Worm (Caenorhabditis elegans) whole organism, early embryonic: ENCODE results near the gene emb-27.

Experiments used
- B0310.2 ChIP-seq: sonication (generic microtip); optimal IDR thresholded peaks from 2 replicates; lab custom pipeline; 2016; ENCODE audit warnings: mild to moderate bottlenecking, missing genetic modification characterization, missing compliant biosample characterization
- aly-1 ChIP-seq: sonication (generic microtip); optimal IDR thresholded peaks from 2 replicates; lab custom pipeline; 2016; ENCODE audit warnings: missing genetic modification characterization, missing compliant biosample characterization
- ama-1 ChIP-seq: fragments of 150-350 bp; optimal IDR thresholded peaks from 2 replicates; lab custom pipeline; 2014
- ceh-13 ChIP-seq: fragments of 200-800 bp; sonication (Bioruptor generic); optimal IDR thresholded peaks from 2 replicates; lab custom pipeline; 2018; ENCODE audit warnings: mild to moderate bottlenecking, missing genetic modification characterization, missing compliant biosample characterization
- ceh-36 ChIP-seq: sonication (generic microtip); optimal IDR thresholded peaks from 2 replicates; lab custom pipeline; 2016; ENCODE audit warnings: missing genetic modification characterization, inconsistent platforms, missing compliant biosample characterization
- ets-7 ChIP-seq: sonication (generic microtip); optimal IDR thresholded peaks from 2 replicates; lab custom pipeline; 2016; ENCODE audit warnings: missing genotype, missing genetic modification characterization, missing compliant biosample characterization
- flt-1 ChIP-seq: fragments of 200-800 bp; sonication (Bioruptor generic); IDR thresholded peaks from 2 replicates; pipeline ENCODE4 v1.3.6; 2022; ENCODE audit warnings: missing genetic modification characterization, missing compliant biosample characterization
- hmbx-1 ChIP-seq: sonication (generic microtip); optimal IDR thresholded peaks from 2 replicates; lab custom pipeline; 2016; ENCODE audit warnings: mild to moderate bottlenecking, missing genetic modification characterization, missing compliant biosample characterization
- hmg-4 ChIP-seq: fragments of 200-800 bp; sonication (Bioruptor generic); optimal IDR thresholded peaks from 2 replicates; lab custom pipeline; 2018; ENCODE audit warnings: mild to moderate bottlenecking, missing genetic modification characterization, missing compliant biosample characterization
- hnd-1 ChIP-seq: sonication (generic microtip); optimal IDR thresholded peaks from 2 replicates; lab custom pipeline; 2016; ENCODE audit warnings: missing genetic modification characterization, missing compliant biosample characterization
- pes-1 ChIP-seq: fragments of 200-800 bp; sonication (Bioruptor generic); IDR thresholded peaks from 2 replicates; pipeline ENCODE4 v1.3.6; 2022; ENCODE audit warnings: missing genetic modification reagents, missing genetic modification characterization, missing compliant biosample characterization
- scrt-1 ChIP-seq: fragments of 200-800 bp; sonication (Bioruptor generic); IDR thresholded peaks from 2 replicates; pipeline ENCODE4 v1.3.6; 2022; ENCODE audit warnings: missing genetic modification characterization, missing compliant biosample characterization
- tbx-37 ChIP-seq: fragments of 200-800 bp; sonication (Bioruptor generic); conservative IDR thresholded peaks from 2 replicates; pipeline ENCODE4 v1.3.6; 2022; ENCODE audit warnings: missing genetic modification reagents, missing genetic modification characterization, missing compliant biosample characterization

- TF ChIP-seq pes-1 (GFP tag; lab: Robert Waterston, UW) (no peak), ama-1 (lab: Kevin White, UChicago) (no peak), hmg-4 (GFP tag; lab: Kevin White, UChicago) (no peak), hnd-1 (tag; lab: Kevin White, UChicago) (no peak), flt-1 (GFP tag; lab: Robert Waterston, UW) (no peak), ceh-36 (tag; lab: Kevin White, UChicago) (no peak), aly-1 (no peak), scrt-1 (GFP tag; lab: Robert Waterston, UW) (no peak), ceh-13 (GFP tag; lab: Kevin White, UChicago) (no peak), B0310.2 (tag; lab: Kevin White, UChicago) (no peak), hmbx-1 (tag; lab: Kevin White, UChicago) (no peak), tbx-37 (no peak), ets-7 (tag; lab: Kevin White, UChicago) (no peak)
Observed at ce11 chrII:8124867-8125266, 37.1 kb downstream of the emb-27 start, which contains the start of gene ire-1.
